Worm (Caenorhabditis elegans) whole organism, L2 larva: ENCODE results near the gene ekl-5.
A peak's percentile ranks its signal among the peaks of the same experiment; 100 is the strongest.

Experiments used
- F13H6.1 ChIP-seq: sonication (generic microtip); optimal IDR thresholded peaks from 2 replicates; lab custom pipeline; 2016; ENCODE audit warnings: missing genetic modification characterization, missing compliant biosample characterization
- R02D3.7 ChIP-seq: fragments of 150-350 bp; optimal IDR thresholded peaks from 2 replicates; lab custom pipeline; 2014; ENCODE audit warnings: missing biosample characterization, missing genetic modification characterization
- Y55F3AM.14 ChIP-seq: fragments of 200-800 bp; sonication (Bioruptor generic); optimal IDR thresholded peaks from 2 replicates; lab custom pipeline; 2018; ENCODE audit warnings: mild to moderate bottlenecking, missing genetic modification characterization, missing compliant biosample characterization
- ZK546.5 ChIP-seq: sonication (generic microtip); optimal IDR thresholded peaks from 2 replicates; lab custom pipeline; 2017; ENCODE audit warnings: missing biosample characterization, missing genetic modification characterization
- aly-2 ChIP-seq: fragments of 150-350 bp; optimal IDR thresholded peaks from 2 replicates; lab custom pipeline; 2014; ENCODE audit warnings: missing biosample characterization, missing genetic modification characterization
- ama-1 ChIP-seq: fragments of 150-350 bp; optimal IDR thresholded peaks from 2 replicates; lab custom pipeline; 2018; ENCODE audit warnings: inconsistent platforms
- ceh-16 ChIP-seq: fragments of 150-350 bp; optimal IDR thresholded peaks from 2 replicates; lab custom pipeline; 2014; ENCODE audit warnings: missing biosample characterization, missing genetic modification characterization
- ceh-82 ChIP-seq: fragments of 150-350 bp; optimal IDR thresholded peaks from 2 replicates; lab custom pipeline; 2014; ENCODE audit warnings: missing biosample characterization, missing genetic modification characterization
- crh-2 ChIP-seq: sonication (generic microtip); optimal IDR thresholded peaks from 2 replicates; lab custom pipeline; 2017; ENCODE audit warnings: missing biosample characterization, missing genetic modification characterization
- egl-27 ChIP-seq: sonication (generic microtip); optimal IDR thresholded peaks from 3 replicates; lab custom pipeline; 2017; ENCODE audit warnings: missing biosample characterization, missing genetic modification reagents, missing genetic modification characterization
- elt-1 ChIP-seq: fragments of 150-350 bp; optimal IDR thresholded peaks from 2 replicates; lab custom pipeline; 2014; ENCODE audit warnings: missing biosample characterization, missing genetic modification characterization
- elt-3 ChIP-seq: sonication (generic microtip); optimal IDR thresholded peaks from 2 replicates; lab custom pipeline; 2017; ENCODE audit warnings: missing biosample characterization, missing genetic modification characterization
- fos-1 ChIP-seq: fragments of 150-350 bp; optimal IDR thresholded peaks from 2 replicates; lab custom pipeline; 2014; ENCODE audit warnings: missing biosample characterization, missing genetic modification characterization
- lin-11 ChIP-seq: fragments of 150-350 bp; sonication (generic microtip); optimal IDR thresholded peaks from 2 replicates; lab custom pipeline; 2014; ENCODE audit warnings: missing biosample characterization, missing genetic modification characterization, inconsistent platforms, mixed read lengths
- lin-39 ChIP-seq: fragments of 150-350 bp; optimal IDR thresholded peaks from 2 replicates; lab custom pipeline; 2014; ENCODE audit warnings: missing biosample characterization, missing genetic modification reagents, missing genetic modification characterization
- lsy-2 ChIP-seq, 2 experiments: fragments of 150-350 bp in 1 of 2; sonication (generic microtip) in 1 of 2; optimal IDR thresholded peaks; 2 replicates each; lab custom pipeline; 2014 to 2017; ENCODE audit warnings: missing biosample characterization in 2 of 2, missing genetic modification characterization in 2 of 2
- mab-5 ChIP-seq: fragments of 150-350 bp; optimal IDR thresholded peaks from 2 replicates; lab custom pipeline; 2014; ENCODE audit warnings: missing biosample characterization, missing genetic modification characterization
- mbf-1 ChIP-seq: sonication (generic microtip); optimal IDR thresholded peaks from 2 replicates; lab custom pipeline; 2017; ENCODE audit warnings: missing biosample characterization, missing genetic modification characterization
- nhr-10 ChIP-seq: sonication (generic microtip); optimal IDR thresholded peaks from 2 replicates; lab custom pipeline; 2017; ENCODE audit warnings: missing biosample characterization, missing genetic modification characterization
- nhr-129 ChIP-seq: fragments of 150-350 bp; optimal IDR thresholded peaks from 2 replicates; lab custom pipeline; 2014; ENCODE audit warnings: missing biosample characterization, missing genetic modification characterization
- nhr-21 ChIP-seq: fragments of 150-350 bp; optimal IDR thresholded peaks from 2 replicates; lab custom pipeline; 2014; ENCODE audit warnings: missing biosample characterization, missing genetic modification characterization
- nhr-25 ChIP-seq: fragments of 150-350 bp; sonication (generic microtip); optimal IDR thresholded peaks from 3 replicates; lab custom pipeline; 2014; ENCODE audit warnings: missing biosample characterization, missing genetic modification characterization
- nhr-6 ChIP-seq: fragments of 150-350 bp; optimal IDR thresholded peaks from 2 replicates; lab custom pipeline; 2014; ENCODE audit warnings: missing biosample characterization, missing genetic modification characterization
- nhr-77 ChIP-seq: fragments of 150-350 bp; optimal IDR thresholded peaks from 2 replicates; lab custom pipeline; 2014; ENCODE audit warnings: missing biosample characterization, missing genetic modification characterization
- peb-1 ChIP-seq: fragments of 150-350 bp; optimal IDR thresholded peaks from 2 replicates; lab custom pipeline; 2014; ENCODE audit warnings: missing biosample characterization, missing genetic modification characterization
- sem-4 ChIP-seq: fragments of 150-350 bp; optimal IDR thresholded peaks from 2 replicates; lab custom pipeline; 2014; ENCODE audit warnings: missing biosample characterization, missing genetic modification reagents, missing genetic modification characterization
- skn-1 ChIP-seq: sonication (generic microtip); optimal IDR thresholded peaks from 2 replicates; lab custom pipeline; 2017; ENCODE audit warnings: missing biosample characterization, missing genetic modification characterization
- sma-3 ChIP-seq: sonication (generic microtip); optimal IDR thresholded peaks from 2 replicates; lab custom pipeline; 2016; ENCODE audit warnings: missing genetic modification reagents, missing genetic modification characterization, missing compliant biosample characterization
- sma-9 ChIP-seq, 2 experiments: fragments of 150-350 bp in 1 of 2; sonication (generic microtip) in 1 of 2; optimal IDR thresholded peaks; 2 replicates each; lab custom pipeline; 2014 to 2016; ENCODE audit warnings: missing genetic modification characterization in 2 of 2, mild to moderate bottlenecking in 1 of 2, missing biosample characterization in 1 of 2, missing compliant biosample characterization in 1 of 2, missing genetic modification reagents in 1 of 2, moderate library complexity in 1 of 2
- snpc-4 ChIP-seq: fragments of 150-350 bp; optimal IDR thresholded peaks from 2 replicates; lab custom pipeline; 2014; ENCODE audit warnings: missing biosample characterization, missing genetic modification characterization
- unc-39 ChIP-seq: fragments of 150-350 bp; optimal IDR thresholded peaks from 2 replicates; lab custom pipeline; 2014; ENCODE audit warnings: missing biosample characterization, missing genetic modification characterization
- unc-55 ChIP-seq: fragments of 150-350 bp; sonication (generic microtip); optimal IDR thresholded peaks from 3 replicates; lab custom pipeline; 2014; ENCODE audit warnings: missing biosample characterization, missing genetic modification reagents, missing genetic modification characterization
- unc-62 ChIP-seq: fragments of 150-350 bp; optimal IDR thresholded peaks from 2 replicates; lab custom pipeline; 2014; ENCODE audit warnings: missing biosample characterization, missing genetic modification reagents, missing genetic modification characterization
- zag-1 ChIP-seq: fragments of 150-350 bp; optimal IDR thresholded peaks from 2 replicates; lab custom pipeline; 2014; ENCODE audit warnings: missing biosample characterization, missing genetic modification characterization
- ztf-11 ChIP-seq: sonication (generic microtip); optimal IDR thresholded peaks from 2 replicates; lab custom pipeline; 2017; ENCODE audit warnings: missing biosample characterization, missing genetic modification characterization
- ztf-4 ChIP-seq: fragments of 150-350 bp; optimal IDR thresholded peaks from 2 replicates; lab custom pipeline; 2014; ENCODE audit warnings: missing biosample characterization, missing genetic modification characterization

ekl-5 gene

ce11 chrX:13886195-13886594 lies 30.8 kb downstream of the ekl-5 start:
- TF ChIP-seq nhr-6 (no peak), ama-1 (no peak), egl-27 (tag; lab: Kevin White, UChicago) (no peak), skn-1 (tag; lab: Kevin White, UChicago) (no peak), zag-1 (no peak), ztf-4 (tag; lab: Kevin White, UChicago) (no peak), nhr-77 (tag; lab: Kevin White, UChicago) (no peak), sma-9 (GFP tag; optimal IDR thresholded peaks at IDR 0.05; lab: Kevin White, UChicago) (no peak), sma-9 (tag; optimal IDR thresholded peaks at IDR 0.05; lab: Kevin White, UChicago) (no peak), snpc-4 (tag; lab: Kevin White, UChicago) (no peak), sma-3 (GFP tag; lab: Kevin White, UChicago) (no peak), aly-2 (no peak), peb-1 (tag; lab: Kevin White, UChicago) (no peak), nhr-21 (tag; lab: Kevin White, UChicago) (no peak), ztf-11 (tag; lab: Kevin White, UChicago) (no peak), mbf-1 (tag; lab: Kevin White, UChicago) (no peak), nhr-25 (tag; lab: Kevin White, UChicago) (no peak), sem-4 (tag; lab: Kevin White, UChicago) (no peak)
- TF ChIP-seq, all 48 proteins: peak for 0

ce11 chrX:13885131-13885530 lies 31.8 kb downstream of the ekl-5 start:
- no peak for TF ChIP-seq ZK546.5
- TF ChIP-seq ceh-16 (tag; lab: Kevin White, UChicago), result no peak
- no peak for TF ChIP-seq ztf-11 (tag; lab: Kevin White, UChicago)
- TF ChIP-seq lsy-2 (tag; optimal IDR thresholded peaks at IDR 0.05; lab: Kevin White, UChicago), result no peak
- TF ChIP-seq elt-3, result no peak
- TF ChIP-seq crh-2 (tag; lab: Kevin White, UChicago), result peak; percentile 53
- peak; percentile 7 for TF ChIP-seq F13H6.1
- TF ChIP-seq ceh-82 (tag; lab: Kevin White, UChicago), result no peak
- no peak for TF ChIP-seq ama-1
- TF ChIP-seq sma-3 (GFP tag; lab: Kevin White, UChicago), result no peak
- no peak for TF ChIP-seq R02D3.7 (tag; lab: Kevin White, UChicago)
- peak; percentile 36 for TF ChIP-seq nhr-129 (tag; lab: Kevin White, UChicago)
- TF ChIP-seq mbf-1 (tag; lab: Kevin White, UChicago), result no peak
- no peak for TF ChIP-seq Y55F3AM.14
- TF ChIP-seq fos-1, result peak; percentile 91
- no peak for TF ChIP-seq lin-11 (tag; lab: Kevin White, UChicago)
- TF ChIP-seq unc-62 (GFP tag; lab: Kevin White, UChicago), result no peak
- TF ChIP-seq mab-5, result no peak
- TF ChIP-seq nhr-10, result no peak
- TF ChIP-seq sma-9 (GFP tag; optimal IDR thresholded peaks at IDR 0.05; lab: Kevin White, UChicago), result peak; percentile 44
- TF ChIP-seq sma-9 (tag; optimal IDR thresholded peaks at IDR 0.05; lab: Kevin White, UChicago), result no peak
- TF ChIP-seq, all 48 proteins: peak for 5

ce11 chrX:13884157-13884556 lies 32.8 kb downstream of the ekl-5 start:
- TF ChIP-seq elt-1 (tag; lab: Kevin White, UChicago), result no peak
- peak; percentile 21 for TF ChIP-seq fos-1

ce11 chrX:13882639-13883038 lies 34.3 kb downstream of the ekl-5 start, which contains the start of gene hlb-1:
hlb-1 (minus strand) TSS chrX:13882739.
- TF ChIP-seq lin-11 (tag; lab: Kevin White, UChicago), result no peak
- TF ChIP-seq unc-62 (GFP tag; lab: Kevin White, UChicago), result no peak
- no peak for TF ChIP-seq zag-1
- TF ChIP-seq nhr-10, result no peak
- no peak for TF ChIP-seq fos-1
- TF ChIP-seq elt-3, result no peak
- no peak for TF ChIP-seq ama-1
- no peak for TF ChIP-seq mbf-1 (tag; lab: Kevin White, UChicago)
- no peak for TF ChIP-seq ceh-16 (tag; lab: Kevin White, UChicago)
- TF ChIP-seq Y55F3AM.14, result no peak
- TF ChIP-seq unc-39 (tag; lab: Kevin White, UChicago), result no peak
- TF ChIP-seq ZK546.5, result no peak
- TF ChIP-seq unc-55 (GFP tag; lab: Kevin White, UChicago), result no peak
- TF ChIP-seq egl-27 (tag; lab: Kevin White, UChicago), result no peak
- TF ChIP-seq nhr-21 (tag; lab: Kevin White, UChicago), result no peak
- no peak for TF ChIP-seq ztf-11 (tag; lab: Kevin White, UChicago)
- TF ChIP-seq peb-1 (tag; lab: Kevin White, UChicago), result no peak
- no peak for TF ChIP-seq lin-39 (tag; lab: Kevin White, UChicago)
- no peak for TF ChIP-seq skn-1 (tag; lab: Kevin White, UChicago)
- TF ChIP-seq, all 48 proteins: peak for 0
